Fruit fly (Drosophila melanogaster) whole organism, prepupa: ENCODE measurements around the gene CG32263.

ENCODE experiments used
- Blimp-1 ChIP-seq: fragments of 200-800 bp; sonication (Bioruptor generic); optimal IDR thresholded peaks from 3 replicates; lab custom pipeline; 2017; ENCODE audit warnings: missing biosample characterization, missing genetic modification characterization, mild to moderate bottlenecking, moderate library complexity, missing genetic modification reagents
- CG10631 ChIP-seq: fragments of 200-800 bp; sonication (Bioruptor generic); optimal IDR thresholded peaks from 2 replicates; lab custom pipeline; 2016; ENCODE audit warnings: missing biosample characterization, missing genetic modification characterization
- CG10669 ChIP-seq: fragments of 200-800 bp; sonication (Bioruptor generic); optimal IDR thresholded peaks from 3 replicates; lab custom pipeline; 2018; ENCODE audit warnings: missing biosample characterization, mild to moderate bottlenecking, missing genetic modification characterization, moderate library complexity
- CG11294 ChIP-seq: fragments of 200-800 bp; sonication (Bioruptor generic); IDR thresholded peaks from 2 replicates; pipeline ENCODE4 v1.3.6; 2022; ENCODE audit warnings: missing biosample characterization, missing genetic modification characterization
- CG15336 ChIP-seq: fragments of 200-800 bp; sonication (Bioruptor generic); IDR thresholded peaks from 2 replicates; pipeline ENCODE4 v1.3.6; 2022; ENCODE audit warnings: missing biosample characterization, missing genetic modification characterization
- CG1621 ChIP-seq: fragments of 200-800 bp; sonication (Bioruptor generic); optimal IDR thresholded peaks from 3 replicates; lab custom pipeline; 2018; ENCODE audit warnings: missing biosample characterization, mild to moderate bottlenecking, missing genetic modification characterization
- CG16779 ChIP-seq: fragments of 200-800 bp; sonication (Bioruptor generic); optimal IDR thresholded peaks from 3 replicates; lab custom pipeline; 2017; ENCODE audit warnings: missing biosample characterization, mild to moderate bottlenecking, missing genetic modification characterization
- CG31627 ChIP-seq: fragments of 200-800 bp; sonication (Bioruptor generic); optimal IDR thresholded peaks from 3 replicates; lab custom pipeline; 2016; ENCODE audit warnings: missing biosample characterization, missing genetic modification characterization
- CG32006 ChIP-seq: fragments of 200-800 bp; sonication (Bioruptor generic); optimal IDR thresholded peaks from 3 replicates; lab custom pipeline; 2017; ENCODE audit warnings: missing biosample characterization, mild to moderate bottlenecking, missing genetic modification characterization
- CG34406 ChIP-seq: fragments of 200-800 bp; sonication (Bioruptor generic); optimal IDR thresholded peaks from 3 replicates; lab custom pipeline; 2016; ENCODE audit warnings: missing biosample characterization, missing genetic modification characterization
- CG3919 ChIP-seq: fragments of 200-800 bp; sonication (Bioruptor generic); optimal IDR thresholded peaks from 3 replicates; lab custom pipeline; 2016; ENCODE audit warnings: missing biosample characterization, missing genetic modification characterization
- CG4318 ChIP-seq: fragments of 200-800 bp; sonication (Bioruptor generic); optimal IDR thresholded peaks from 3 replicates; lab custom pipeline; 2017; ENCODE audit warnings: missing biosample characterization, mild to moderate bottlenecking, missing genetic modification characterization
- CG6163 ChIP-seq: fragments of 200-800 bp; sonication (Bioruptor generic); IDR thresholded peaks from 3 replicates; pipeline ENCODE4 v1.3.6; 2022; ENCODE audit warnings: missing biosample characterization, missing genetic modification characterization
- CG6792 ChIP-seq: fragments of 200-800 bp; sonication (Bioruptor generic); optimal IDR thresholded peaks from 3 replicates; lab custom pipeline; 2016; ENCODE audit warnings: missing biosample characterization, missing genetic modification characterization
- CG6854 ChIP-seq: fragments of 200-800 bp; sonication (Bioruptor generic); optimal IDR thresholded peaks from 2 replicates; lab custom pipeline; 2017; ENCODE audit warnings: missing biosample characterization, mild to moderate bottlenecking, missing genetic modification characterization
- CG7368 ChIP-seq: fragments of 200-800 bp; sonication (Bioruptor generic); optimal IDR thresholded peaks from 3 replicates; lab custom pipeline; 2016; ENCODE audit warnings: missing biosample characterization, missing genetic modification characterization
- CG8319 ChIP-seq: fragments of 200-800 bp; sonication (Bioruptor generic); optimal IDR thresholded peaks from 3 replicates; lab custom pipeline; 2016; ENCODE audit warnings: missing biosample characterization, missing genetic modification characterization
- CG9139 ChIP-seq: fragments of 200-800 bp; sonication (Bioruptor generic); optimal IDR thresholded peaks from 3 replicates; lab custom pipeline; 2017; ENCODE audit warnings: missing biosample characterization, mild to moderate bottlenecking, missing genetic modification characterization
- Eip75B ChIP-seq: fragments of 200-800 bp; sonication (Bioruptor generic); optimal IDR thresholded peaks from 3 replicates; lab custom pipeline; 2016; ENCODE audit warnings: missing biosample characterization, missing genetic modification characterization
- Eip78C ChIP-seq: fragments of 200-800 bp; sonication (Bioruptor generic); peaks from one replicate; lab custom pipeline; 2016; ENCODE audit warnings: missing biosample characterization, missing genetic modification characterization
- Eip93F ChIP-seq: fragments of 200-800 bp; sonication (Bioruptor generic); optimal IDR thresholded peaks from 2 replicates; lab custom pipeline; 2016; ENCODE audit warnings: missing biosample characterization, mild to moderate bottlenecking, missing genetic modification characterization
- Ets21C ChIP-seq: fragments of 200-800 bp; sonication (Bioruptor generic); optimal IDR thresholded peaks from 3 replicates; lab custom pipeline; 2016; ENCODE audit warnings: missing biosample characterization, missing genetic modification characterization
- Ets96B ChIP-seq: fragments of 200-800 bp; optimal IDR thresholded peaks from 2 replicates; lab custom pipeline; 2019; ENCODE audit warnings: missing biosample characterization, mild to moderate bottlenecking, missing genetic modification characterization, moderate library complexity
- Hr38 ChIP-seq: sonication (Bioruptor generic); optimal IDR thresholded peaks from 2 replicates; lab custom pipeline; 2016; ENCODE audit warnings: missing biosample characterization, missing genetic modification characterization
- Hr39 ChIP-seq: fragments of 200-800 bp; sonication (Bioruptor generic); optimal IDR thresholded peaks from 2 replicates; lab custom pipeline; 2016; ENCODE audit warnings: missing biosample characterization, missing genetic modification characterization
- Hr4 ChIP-seq: fragments of 200-800 bp; sonication (Bioruptor generic); optimal IDR thresholded peaks from 3 replicates; lab custom pipeline; 2016; ENCODE audit warnings: missing biosample characterization, missing genetic modification characterization
- Lpt ChIP-seq: fragments of 200-800 bp; sonication (Bioruptor generic); optimal IDR thresholded peaks from 3 replicates; lab custom pipeline; 2016; ENCODE audit warnings: missing biosample characterization, missing genetic modification characterization
- Met ChIP-seq: fragments of 200-800 bp; sonication (Bioruptor generic); optimal IDR thresholded peaks from 3 replicates; lab custom pipeline; 2016; ENCODE audit warnings: missing biosample characterization, missing genetic modification characterization
- OdsH ChIP-seq: fragments of 200-800 bp; sonication (Bioruptor generic); optimal IDR thresholded peaks from 3 replicates; lab custom pipeline; 2016; ENCODE audit warnings: missing biosample characterization, missing genetic modification characterization
- Smox ChIP-seq: fragments of 200-800 bp; sonication (Bioruptor generic); optimal IDR thresholded peaks from 3 replicates; lab custom pipeline; 2016; ENCODE audit warnings: missing biosample characterization, missing genetic modification characterization
- Sox102F ChIP-seq: fragments of 200-800 bp; sonication (Bioruptor generic); optimal IDR thresholded peaks from 2 replicates; lab custom pipeline; 2016; ENCODE audit warnings: missing biosample characterization, mild to moderate bottlenecking, missing genetic modification characterization
- Sox14 ChIP-seq: fragments of 200-800 bp; sonication (Bioruptor generic); optimal IDR thresholded peaks from 3 replicates; lab custom pipeline; 2016; ENCODE audit warnings: missing biosample characterization, missing genetic modification characterization
- Sox15 ChIP-seq: fragments of 200-800 bp; sonication (Bioruptor generic); optimal IDR thresholded peaks from 3 replicates; lab custom pipeline; 2016; ENCODE audit warnings: missing biosample characterization, missing genetic modification characterization
- acj6 ChIP-seq: fragments of 200-800 bp; sonication (Bioruptor generic); optimal IDR thresholded peaks from 3 replicates; lab custom pipeline; 2016; ENCODE audit warnings: missing biosample characterization, missing genetic modification characterization
- dac ChIP-seq: fragments of 200-800 bp; sonication (Bioruptor generic); optimal IDR thresholded peaks from 2 replicates; lab custom pipeline; 2017; ENCODE audit warnings: missing biosample characterization, mild to moderate bottlenecking, missing genetic modification characterization
- dsx ChIP-seq: fragments of 200-800 bp; optimal IDR thresholded peaks from 3 replicates; lab custom pipeline; 2019; ENCODE audit warnings: missing biosample characterization, mild to moderate bottlenecking, missing genetic modification characterization, moderate library complexity; ENCODE audit not compliant: poor library complexity, severe bottlenecking
- eg ChIP-seq: fragments of 200-800 bp; sonication (Bioruptor generic); IDR thresholded peaks from 3 replicates; pipeline ENCODE4 v1.3.6; 2022; ENCODE audit warnings: missing biosample characterization, missing genetic modification characterization
- fd59A ChIP-seq: fragments of 200-800 bp; sonication (Bioruptor generic); optimal IDR thresholded peaks from 2 replicates; lab custom pipeline; 2017; ENCODE audit warnings: missing biosample characterization, mild to moderate bottlenecking, missing genetic modification characterization, missing genetic modification reagents
- fkh ChIP-seq: fragments of 200-800 bp; sonication (Bioruptor generic); optimal IDR thresholded peaks from 3 replicates; lab custom pipeline; 2017; ENCODE audit warnings: missing biosample characterization, mild to moderate bottlenecking, missing genetic modification characterization, moderate library complexity
- lz ChIP-seq: fragments of 200-800 bp; sonication (Bioruptor generic); optimal IDR thresholded peaks from 3 replicates; lab custom pipeline; 2016; ENCODE audit warnings: missing biosample characterization, missing genetic modification characterization
- net ChIP-seq: fragments of 200-800 bp; sonication (Bioruptor generic); optimal IDR thresholded peaks from 3 replicates; lab custom pipeline; 2016; ENCODE audit warnings: missing biosample characterization, missing genetic modification characterization
- pdm3 ChIP-seq: fragments of 200-800 bp; sonication (Bioruptor generic); optimal IDR thresholded peaks from 3 replicates; lab custom pipeline; 2016; ENCODE audit warnings: missing biosample characterization, missing genetic modification characterization
- spab ChIP-seq: fragments of 200-800 bp; sonication (Bioruptor generic); optimal IDR thresholded peaks from 2 replicates; lab custom pipeline; 2017; ENCODE audit warnings: missing biosample characterization, mild to moderate bottlenecking, missing genetic modification characterization, missing genetic modification reagents
- ss ChIP-seq, 2 experiments: fragments of 200-800 bp; sonication (Bioruptor generic); optimal IDR thresholded peaks; 2 replicates in 1 of 2; 3 replicates in 1 of 2; lab custom pipeline; 2017 to 2018; ENCODE audit warnings: mild to moderate bottlenecking in 2 of 2, missing biosample characterization in 2 of 2, missing genetic modification characterization in 2 of 2, moderate library complexity in 1 of 2
- svp ChIP-seq: fragments of 200-800 bp; sonication (Bioruptor generic); peaks from one replicate; lab custom pipeline; 2016; ENCODE audit warnings: missing biosample characterization, missing genetic modification characterization
- topi ChIP-seq: fragments of 200-800 bp; sonication (Bioruptor generic); optimal IDR thresholded peaks from 3 replicates; lab custom pipeline; 2016; ENCODE audit warnings: missing biosample characterization, missing genetic modification characterization
- vri ChIP-seq: fragments of 200-800 bp; sonication (Bioruptor generic); optimal IDR thresholded peaks from 3 replicates; lab custom pipeline; 2016; ENCODE audit warnings: missing biosample characterization, mild to moderate bottlenecking, missing genetic modification characterization

The CG32263 gene

DNA sequence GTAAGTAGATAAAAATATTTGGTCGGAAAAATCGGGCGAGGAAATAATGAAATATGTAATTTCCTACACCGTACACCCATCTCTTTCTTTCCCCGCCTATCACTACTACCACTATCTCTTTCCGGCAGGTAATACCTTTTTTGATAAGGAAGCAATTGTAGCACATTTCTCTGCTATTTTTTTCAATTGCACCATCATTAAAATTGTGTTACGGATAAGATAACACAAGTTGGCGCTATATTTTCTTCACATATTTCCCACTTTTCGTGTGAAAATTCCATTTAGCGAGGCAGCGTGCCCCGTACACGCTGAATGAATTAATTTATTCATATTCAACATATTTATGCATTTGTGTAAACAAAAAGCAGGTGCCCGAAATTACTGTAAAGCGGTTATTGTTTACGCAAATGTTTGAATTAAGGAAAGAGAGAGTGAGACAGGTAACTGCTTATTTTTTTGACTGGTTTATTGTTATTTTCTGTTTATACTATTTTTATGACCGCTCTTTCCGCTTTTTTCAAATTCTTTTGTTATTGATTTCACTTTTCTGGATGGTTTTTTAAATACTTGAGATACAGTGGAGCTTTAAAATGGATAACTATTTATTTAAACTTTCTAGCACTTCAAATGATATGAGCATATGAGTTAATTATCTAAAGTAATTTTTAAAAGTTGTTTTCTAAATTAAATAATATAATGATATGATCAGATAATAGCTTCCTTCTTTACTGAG is 24.4 kb downstream of the CG32263 start (continued):
- TF ChIP-seq CG10669 (GFP tag; lab: Kevin White, UChicago) (no peak), dac (no peak), Hr39 (GFP tag; lab: Kevin White, UChicago) (no peak), Eip75B (no peak), Eip78C (GFP tag; lab: Kevin White, UChicago) (peak; percentile 88), eg (GFP tag; lab: Robert Waterston, UW) (peak; percentile 52; the same call in 2 of the 3 replicates), CG9139 (GFP tag; lab: Kevin White, UChicago) (no peak), CG8319 (GFP tag; lab: Kevin White, UChicago) (no peak), fd59A (GFP tag; lab: Kevin White, UChicago) (no peak), CG11294 (GFP tag; lab: Robert Waterston, UW) (0 out of 2 replicates have a peak, but pooled peaks have one; percentile 40), topi (no peak), CG4318 (GFP tag; lab: Kevin White, UChicago) (peak; percentile 22), svp (GFP tag; lab: Kevin White, UChicago) (peak; percentile 44), dsx (no peak), CG34406 (GFP tag; lab: Kevin White, UChicago) (no peak), vri (GFP tag; lab: Kevin White, UChicago) (peak; percentile 28), pdm3 (GFP tag; lab: Kevin White, UChicago) (peak; percentile 40), CG10631 (GFP tag; lab: Kevin White, UChicago) (peak; percentile 4), CG3919 (GFP tag; lab: Kevin White, UChicago) (no peak), CG32006 (peak; percentile 27), Sox102F (GFP tag; lab: Kevin White, UChicago) (no peak), Lpt (peak; percentile 16), CG15336 (GFP tag; lab: Robert Waterston, UW) (peak; percentile 54; the same call in 1 of the 2 replicates), Sox14 (GFP tag; lab: Kevin White, UChicago) (no peak), CG16779 (no peak), net (GFP tag; lab: Kevin White, UChicago) (peak; percentile 9), CG31627 (GFP tag; lab: Kevin White, UChicago) (peak; percentile 1), Met (GFP tag; lab: Kevin White, UChicago) (peak; percentile 25), Sox15 (peak; percentile 9), CG6854 (no peak), ss (GFP tag; optimal IDR thresholded peaks at IDR 0.05; lab: Kevin White, UChicago) (no peak), lz (GFP tag; lab: Kevin White, UChicago) (peak; percentile 7), Hr4 (GFP tag; lab: Kevin White, UChicago) (peak; percentile 46), Eip93F (GFP tag; lab: Kevin White, UChicago) (no peak), fkh (GFP tag; lab: Kevin White, UChicago) (peak; percentile 49)

DNA sequence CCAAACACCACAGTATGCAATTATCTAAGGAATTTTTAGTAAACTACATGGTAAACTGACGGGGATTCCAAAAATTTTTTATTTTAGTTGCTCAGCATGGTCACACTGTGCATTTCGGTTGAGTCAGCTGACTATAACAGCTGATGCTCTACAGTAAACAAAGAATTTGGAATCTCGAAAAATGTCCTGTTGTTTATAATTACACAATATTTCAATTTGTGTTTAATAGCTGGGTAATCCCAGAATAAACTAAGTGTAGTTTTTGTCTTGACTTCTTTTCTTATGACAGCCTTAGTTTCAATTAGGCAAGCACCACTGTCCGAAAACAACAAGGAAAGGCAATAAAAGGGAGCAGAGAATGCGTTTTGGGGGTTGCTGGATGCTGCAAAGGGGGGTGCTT is 25.2 kb downstream of the CG32263 start:
- TF ChIP-seq spab (GFP tag; lab: Kevin White, UChicago) (no peak), CG10631 (GFP tag; lab: Kevin White, UChicago) (peak; percentile 32), CG7368 (GFP tag; lab: Kevin White, UChicago) (peak; percentile 1), CG31627 (GFP tag; lab: Kevin White, UChicago) (peak; percentile 69), lz (GFP tag; lab: Kevin White, UChicago) (peak; percentile 42), Ets96B (tag; lab: Kevin White, UChicago) (no peak), OdsH (GFP tag; lab: Kevin White, UChicago) (peak; percentile 47), CG1621 (tag; lab: Kevin White, UChicago) (no peak), CG4318 (GFP tag; lab: Kevin White, UChicago) (peak; percentile 58), CG6792 (GFP tag; lab: Kevin White, UChicago) (peak; percentile 41), CG6163 (GFP tag; lab: Robert Waterston, UW) (peak; percentile 40), pdm3 (GFP tag; lab: Kevin White, UChicago) (peak; percentile 36), acj6 (GFP tag; lab: Kevin White, UChicago) (peak; percentile 38), Hr4 (GFP tag; lab: Kevin White, UChicago) (peak; percentile 8), CG10669 (GFP tag; lab: Kevin White, UChicago) (no peak), Met (GFP tag; lab: Kevin White, UChicago) (peak; percentile 57), Sox102F (GFP tag; lab: Kevin White, UChicago) (peak; percentile 27), CG6854 (no peak), eg (GFP tag; lab: Robert Waterston, UW) (peak; percentile 27; the same call in 1 of the 3 replicates), Smox (GFP tag; lab: Kevin White, UChicago) (peak; percentile 36), Blimp-1 (no peak), Hr39 (GFP tag; lab: Kevin White, UChicago) (peak; percentile 71), Ets21C (GFP tag; lab: Kevin White, UChicago) (peak; percentile 66), topi (peak; percentile 22), dsx (no peak), Sox15 (peak; percentile 25), Eip78C (GFP tag; lab: Kevin White, UChicago) (peak; percentile 77), CG32006 (peak; percentile 36), Hr38 (no peak), Sox14 (GFP tag; lab: Kevin White, UChicago) (peak; percentile 41)
